Worm (Caenorhabditis elegans): ENCODE measurements around the gene pqn-62.
A peak's percentile ranks its signal among the peaks of the same experiment; 100 is the strongest.

The pqn-62 gene

ce11 chrX:5244041-5244440 lies 48.1 kb downstream of the pqn-62 start, which contains the start of gene Y34B4A.7:
TSS of gene Y34B4A.7 (plus strand) at chrX:5244337.
- no peak for TF ChIP-seq mab-9 (GFP tag; IDR thresholded peaks at IDR 0.05)
- TF ChIP-seq mdl-1 (tag; optimal IDR thresholded peaks at IDR 0.05) = no peak
- TF ChIP-seq unc-86 (tag; optimal IDR thresholded peaks at IDR 0.05) = peak; percentile 65
- peak; percentile 81 for TF ChIP-seq nhr-47 (tag; optimal IDR thresholded peaks at IDR 0.05)
- no peak for TF ChIP-seq pax-3 (tag; optimal IDR thresholded peaks at IDR 0.05)
- TF ChIP-seq lin-13 (GFP tag; optimal IDR thresholded peaks at IDR 0.05) = peak; percentile 51
- no peak for TF ChIP-seq fos-1 (tag; optimal IDR thresholded peaks at IDR 0.05)
- peak; percentile 11 for TF ChIP-seq dsc-1 (tag; optimal IDR thresholded peaks at IDR 0.05)
- TF ChIP-seq egl-27 (tag; optimal IDR thresholded peaks at IDR 0.05) = no peak
- TF ChIP-seq unc-62 (GFP tag; optimal IDR thresholded peaks at IDR 0.05) = no peak
- peak; percentile 42 for TF ChIP-seq ceh-8 (GFP tag; optimal IDR thresholded peaks at IDR 0.05)
- peak; percentile 43 for TF ChIP-seq skn-1 (tag; optimal IDR thresholded peaks at IDR 0.05)
- TF ChIP-seq ces-1 (GFP tag; optimal IDR thresholded peaks at IDR 0.05) = no peak
- peak; percentile 80 for TF ChIP-seq snu-23 (GFP tag; optimal IDR thresholded peaks at IDR 0.05)
- no peak for TF ChIP-seq sup-37 (GFP tag; optimal IDR thresholded peaks at IDR 0.05)
- TF ChIP-seq mep-1 (tag; optimal IDR thresholded peaks at IDR 0.05) = peak; percentile 83
- TF ChIP-seq sox-4 (tag; optimal IDR thresholded peaks at IDR 0.05) = no peak
- no peak for TF ChIP-seq isw-1 (GFP tag; IDR thresholded peaks at IDR 0.05)
- TF ChIP-seq elt-3 (tag; optimal IDR thresholded peaks at IDR 0.05) = peak in 1 of 6 experiments; percentile 79
- peak; percentile 45 for TF ChIP-seq snpc-4 (tag; optimal IDR thresholded peaks at IDR 0.05)
- TF ChIP-seq nhr-85 (tag) = peak; percentile 89
- no peak for TF ChIP-seq C04F5.9 (tag; optimal IDR thresholded peaks at IDR 0.05)
- TF ChIP-seq nhr-12 (tag; optimal IDR thresholded peaks at IDR 0.05) = no peak
- peak; percentile 90 for TF ChIP-seq blmp-1 (tag; optimal IDR thresholded peaks at IDR 0.05)
- TF ChIP-seq unc-30 (tag; optimal IDR thresholded peaks at IDR 0.05) = no peak
- TF ChIP-seq ceh-82 (tag; optimal IDR thresholded peaks at IDR 0.05) = peak; percentile 55 to 70 (median 68)
- TF ChIP-seq aha-1 (tag; optimal IDR thresholded peaks at IDR 0.05) = no peak
- TF ChIP-seq ceh-90 (tag; optimal IDR thresholded peaks at IDR 0.05) = no peak
- TF ChIP-seq nhr-90 (tag; optimal IDR thresholded peaks at IDR 0.05; ENCODE audit: poor library complexity) = peak; percentile 80
- TF ChIP-seq fkh-4 (tag; optimal IDR thresholded peaks at IDR 0.05; ENCODE audit: borderline replicate concordance) = no peak
- peak; percentile 49 for TF ChIP-seq grh-1 (GFP tag; IDR thresholded peaks at IDR 0.05)
- TF ChIP-seq lin-39 (tag; optimal IDR thresholded peaks at IDR 0.05) = peak; percentile 13
- peak; percentile 63 for TF ChIP-seq C16A3.4 (tag; optimal IDR thresholded peaks at IDR 0.05)
- TF ChIP-seq nhr-71 (tag; optimal IDR thresholded peaks at IDR 0.05) = peak; percentile 82
- no peak for TF ChIP-seq nhr-84 (tag; optimal IDR thresholded peaks at IDR 0.05)
- peak; percentile 75 for TF ChIP-seq nhr-19 (GFP tag; conservative IDR thresholded peaks at IDR 0.05)
- peak; percentile 92 for TF ChIP-seq lin-14 (GFP tag; optimal IDR thresholded peaks at IDR 0.05)
- TF ChIP-seq lin-15B (tag; optimal IDR thresholded peaks at IDR 0.05) = no peak
- peak; percentile 72 for TF ChIP-seq rnt-1 (tag; optimal IDR thresholded peaks at IDR 0.05)
- no peak for TF ChIP-seq hlh-17 (GFP tag; optimal IDR thresholded peaks at IDR 0.05; ENCODE audit: borderline replicate concordance)
- TF ChIP-seq pqm-1 (tag; optimal IDR thresholded peaks at IDR 0.05) = no peak
- TF ChIP-seq ama-1 (optimal IDR thresholded peaks at IDR 0.05) = no peak
- no peak for TF ChIP-seq mef-2 (tag; optimal IDR thresholded peaks at IDR 0.05)
- TF ChIP-seq nhr-11 (tag; optimal IDR thresholded peaks at IDR 0.05) = peak; percentile 16
- TF ChIP-seq unc-98 (GFP tag; IDR thresholded peaks at IDR 0.05) = no peak
- TF ChIP-seq C34B4.2 (tag; optimal IDR thresholded peaks at IDR 0.05) = no peak
- peak; percentile 74 for TF ChIP-seq tbx-2 (tag; optimal IDR thresholded peaks at IDR 0.05)
- no peak for TF ChIP-seq pag-3 (tag; optimal IDR thresholded peaks at IDR 0.05; ENCODE audit: borderline replicate concordance, insufficient read depth)
- TF ChIP-seq nhr-237 (tag; optimal IDR thresholded peaks at IDR 0.05) = no peak
- TF ChIP-seq irx-1 (tag; optimal IDR thresholded peaks at IDR 0.05) = peak; percentile 59
- TF ChIP-seq dpl-1 (GFP tag; optimal IDR thresholded peaks at IDR 0.05) = peak; percentile 8 to 70 (median 55)
- TF ChIP-seq Y116A8C.19 (tag; optimal IDR thresholded peaks at IDR 0.05; ENCODE audit: borderline replicate concordance) = no peak
- TF ChIP-seq aly-2 (tag; optimal IDR thresholded peaks at IDR 0.05) = no peak
- no peak for TF ChIP-seq nhr-28 (tag; optimal IDR thresholded peaks at IDR 0.05)

Measured in whole organism, L1 larva.